Worm (Caenorhabditis elegans) whole organism, L3 larva: ENCODE results near the gene F09E10.5.

ENCODE experiments used
- ceh-82 ChIP-seq: fragments of 150-350 bp; optimal IDR thresholded peaks from 2 replicates; lab custom pipeline; 2014; ENCODE audit warnings: missing biosample characterization, missing genetic modification characterization
- daf-12 ChIP-seq: fragments of 150-350 bp; optimal IDR thresholded peaks from 2 replicates; lab custom pipeline; 2014; ENCODE audit warnings: missing biosample characterization, missing genetic modification reagents, missing genetic modification characterization
- egl-27 ChIP-seq: sonication (generic microtip); optimal IDR thresholded peaks from 4 replicates; lab custom pipeline; 2017; ENCODE audit warnings: missing biosample characterization, missing genetic modification reagents, missing genetic modification characterization
- fkh-10 ChIP-seq: sonication (generic microtip); optimal IDR thresholded peaks from 2 replicates; lab custom pipeline; 2017; ENCODE audit warnings: missing biosample characterization, missing genetic modification reagents, missing genetic modification characterization
- lin-39 ChIP-seq: fragments of 150-350 bp; optimal IDR thresholded peaks from 2 replicates; lab custom pipeline; 2018; ENCODE audit warnings: missing biosample characterization, missing genetic modification reagents, missing genetic modification characterization
- nhr-12 ChIP-seq: fragments of 150-350 bp; optimal IDR thresholded peaks from 2 replicates; lab custom pipeline; 2014; ENCODE audit warnings: missing biosample characterization, missing genetic modification characterization
- nhr-237 ChIP-seq: fragments of 150-350 bp; optimal IDR thresholded peaks from 2 replicates; lab custom pipeline; 2014; ENCODE audit warnings: missing biosample characterization, missing genetic modification characterization
- nhr-25 ChIP-seq: sonication (generic microtip); optimal IDR thresholded peaks from 2 replicates; lab custom pipeline; 2017; ENCODE audit warnings: missing biosample characterization, missing genetic modification characterization
- nhr-28 ChIP-seq: fragments of 150-350 bp; optimal IDR thresholded peaks from 2 replicates; lab custom pipeline; 2014; ENCODE audit warnings: missing biosample characterization, missing genetic modification characterization
- unc-62 ChIP-seq: fragments of 150-350 bp; sonication (generic microtip); optimal IDR thresholded peaks from 4 replicates; lab custom pipeline; 2014; ENCODE audit warnings: missing biosample characterization, missing genetic modification reagents, missing genetic modification characterization

ce11 chrX:1483229-1483628 lies 10.9 kb downstream of the F09E10.5 start:
- TF ChIP-seq fkh-10 (GFP tag; lab: Kevin White, UChicago) (no peak), daf-12 (tag; lab: Kevin White, UChicago) (no peak), unc-62 (GFP tag; lab: Kevin White, UChicago) (no peak), nhr-237 (tag; lab: Kevin White, UChicago) (no peak), ceh-82 (tag; lab: Kevin White, UChicago) (no peak), nhr-28 (tag; lab: Kevin White, UChicago) (no peak), egl-27 (tag; lab: Kevin White, UChicago) (no peak), lin-39 (tag; lab: Kevin White, UChicago) (no peak), nhr-25 (tag; lab: Kevin White, UChicago) (no peak), nhr-12 (tag; lab: Kevin White, UChicago) (no peak)
